Fruit fly (Drosophila melanogaster) whole organism, adult: ENCODE data around the gene MAPk-Ak2.

Experiments used
- CG33017 ChIP-seq: fragments of 200-800 bp; sonication (Bioruptor generic); optimal IDR thresholded peaks from 2 replicates; lab custom pipeline; 2018; ENCODE audit warnings: missing biosample characterization, mild to moderate bottlenecking, missing genetic modification characterization, moderate library complexity
- CG5204 ChIP-seq: fragments of 200-800 bp; sonication (Bioruptor generic); optimal IDR thresholded peaks from 2 replicates; lab custom pipeline; 2016; ENCODE audit warnings: missing biosample characterization, missing genetic modification characterization
- CG7045 ChIP-seq: fragments of 200-800 bp; sonication (Bioruptor generic); optimal IDR thresholded peaks from 2 replicates; lab custom pipeline; 2017; ENCODE audit warnings: missing biosample characterization, mild to moderate bottlenecking, missing genetic modification characterization
- Mnt ChIP-seq: fragments of 200-800 bp; sonication (Bioruptor generic); optimal IDR thresholded peaks from 2 replicates; lab custom pipeline; 2016; ENCODE audit warnings: missing biosample characterization, mild to moderate bottlenecking, missing genetic modification characterization
- bab1 ChIP-seq: fragments of 200-800 bp; sonication (Bioruptor generic); optimal IDR thresholded peaks from 3 replicates; lab custom pipeline; 2019; ENCODE audit warnings: missing biosample characterization, mild to moderate bottlenecking, missing genetic modification characterization, moderate library complexity
- cnc ChIP-seq, 2 experiments: fragments of >200 bp; optimal IDR thresholded peaks; 2 replicates each; lab custom pipeline; 2017
- ovo ChIP-seq: fragments of 200-800 bp; sonication (Bioruptor generic); optimal IDR thresholded peaks from 2 replicates; lab custom pipeline; 2016; ENCODE audit warnings: missing biosample characterization, missing genetic modification characterization
- pad ChIP-seq: fragments of 200-800 bp; sonication (Bioruptor generic); optimal IDR thresholded peaks from 3 replicates; lab custom pipeline; 2017; ENCODE audit warnings: missing biosample characterization, missing genetic modification characterization, mild to moderate bottlenecking, moderate library complexity, missing genetic modification reagents

DNA sequence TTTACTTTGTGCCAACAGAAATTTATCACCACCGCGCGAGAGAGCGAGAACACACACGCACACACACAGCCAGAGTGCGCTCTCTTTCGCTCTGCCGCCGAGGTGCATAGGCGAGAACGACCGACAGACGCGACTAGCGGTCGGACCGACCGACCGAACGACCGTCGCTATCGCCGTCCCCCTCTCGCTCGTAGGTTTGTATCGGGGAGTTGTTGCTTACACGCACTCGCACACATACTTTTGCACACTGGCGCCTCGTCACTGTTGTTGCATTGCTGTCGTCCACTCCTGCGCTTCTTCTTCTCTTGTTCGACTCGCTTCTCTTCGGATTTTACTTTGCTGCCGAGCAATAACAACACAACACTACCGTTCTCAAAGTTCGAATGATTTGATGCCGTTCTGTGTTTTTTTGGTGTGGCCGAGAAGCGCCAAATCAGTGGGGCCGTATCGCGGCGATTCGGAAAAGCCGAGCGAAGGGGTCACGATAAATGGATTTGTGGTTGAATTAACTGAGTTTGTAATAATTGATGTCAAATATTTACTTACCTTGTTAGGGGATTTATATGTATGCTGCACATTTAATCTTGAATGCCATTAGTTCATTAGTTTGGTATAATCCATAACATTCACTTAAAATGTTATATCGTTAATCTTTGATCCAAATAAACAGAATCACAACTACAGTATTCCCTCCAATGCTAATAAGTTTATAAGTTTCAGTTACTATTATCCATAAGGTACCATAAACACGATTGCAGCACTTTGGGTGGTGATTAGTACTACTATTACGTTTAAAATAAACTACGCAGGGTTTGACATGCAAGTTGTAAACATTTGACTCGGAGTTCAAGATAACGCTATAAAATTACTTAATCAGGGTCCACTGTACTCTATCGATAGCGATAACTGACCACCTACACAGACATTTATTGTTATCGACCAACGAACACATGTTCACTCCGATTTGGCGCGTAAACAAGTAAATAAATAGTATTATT, 16.8 kb downstream of the MAPk-Ak2 start, which contains the start of the genes IntS6 and Rtel1:
- TF ChIP-seq bab1 (GFP tag; lab: Kevin White, UChicago) (peak; percentile 95), CG5204 (GFP tag; lab: Kevin White, UChicago) (peak; percentile 91), pad (GFP tag; lab: Kevin White, UChicago) (peak; percentile 74), cnc (optimal IDR thresholded peaks at IDR 0.05; lab: Kevin White, UChicago) (no peak), Mnt (GFP tag; lab: Kevin White, UChicago) (peak; percentile 95), CG33017 (tag; lab: Kevin White, UChicago) (peak; percentile 85), CG7045 (peak; percentile 79), ovo (GFP tag; lab: Kevin White, UChicago) (peak; percentile 67)
